Worm (Caenorhabditis elegans) whole organism, L3 larva: Measurements from ENCODE around the gene lon-3.

Experiments
- aly-2 ChIP-seq: fragments of 150-350 bp; optimal IDR thresholded peaks from 2 replicates; lab custom pipeline; 2014; ENCODE audit warnings: missing biosample characterization, missing genetic modification characterization
- ceh-28 ChIP-seq: fragments of 150-350 bp; optimal IDR thresholded peaks from 2 replicates; lab custom pipeline; 2014; ENCODE audit warnings: missing biosample characterization, missing genetic modification reagents, missing genetic modification characterization
- ceh-82 ChIP-seq: fragments of 150-350 bp; optimal IDR thresholded peaks from 2 replicates; lab custom pipeline; 2014; ENCODE audit warnings: missing biosample characterization, missing genetic modification characterization
- daf-12 ChIP-seq: fragments of 150-350 bp; optimal IDR thresholded peaks from 2 replicates; lab custom pipeline; 2014; ENCODE audit warnings: missing biosample characterization, missing genetic modification reagents, missing genetic modification characterization
- egl-5 ChIP-seq: fragments of 150-350 bp; optimal IDR thresholded peaks from 2 replicates; lab custom pipeline; 2017; ENCODE audit warnings: missing biosample characterization, missing genetic modification reagents, missing genetic modification characterization, inconsistent platforms
- elt-2 ChIP-seq: sonication (generic microtip); optimal IDR thresholded peaks from 2 replicates; lab custom pipeline; 2016; ENCODE audit warnings: missing genetic modification reagents, mild to moderate bottlenecking, missing genetic modification characterization, missing compliant biosample characterization
- elt-3 ChIP-seq, 3 experiments: fragments of 150-350 bp in 1 of 3; sonication (generic microtip) in 2 of 3; optimal IDR thresholded peaks; 2 replicates in 2 of 3; 4 replicates in 1 of 3; lab custom pipeline; 2014 to 2017; ENCODE audit warnings: missing biosample characterization in 3 of 3, missing genetic modification characterization in 3 of 3
- eor-1 ChIP-seq, 2 experiments: fragments of 150-350 bp; optimal IDR thresholded peaks; 2 replicates each; lab custom pipeline; 2014 to 2018; ENCODE audit warnings: missing biosample characterization in 2 of 2, missing genetic modification characterization in 2 of 2
- fkh-10 ChIP-seq: sonication (generic microtip); optimal IDR thresholded peaks from 2 replicates; lab custom pipeline; 2017; ENCODE audit warnings: missing biosample characterization, missing genetic modification reagents, missing genetic modification characterization
- fkh-2 ChIP-seq: fragments of 150-350 bp; optimal IDR thresholded peaks from 2 replicates; lab custom pipeline; 2014; ENCODE audit warnings: missing biosample characterization, missing genetic modification reagents, missing genetic modification characterization
- fos-1 ChIP-seq: fragments of 150-350 bp; optimal IDR thresholded peaks from 2 replicates; lab custom pipeline; 2014; ENCODE audit warnings: missing biosample characterization, missing genetic modification characterization
- hmg-11 ChIP-seq: sonication (generic microtip); optimal IDR thresholded peaks from 2 replicates; lab custom pipeline; 2016; ENCODE audit warnings: missing genetic modification characterization, missing compliant biosample characterization
- lin-39 ChIP-seq: fragments of 150-350 bp; optimal IDR thresholded peaks from 2 replicates; lab custom pipeline; 2018; ENCODE audit warnings: missing biosample characterization, missing genetic modification reagents, missing genetic modification characterization
- lsy-12 ChIP-seq: sonication (generic microtip); optimal IDR thresholded peaks from 2 replicates; lab custom pipeline; 2016; ENCODE audit warnings: mild to moderate bottlenecking, missing genetic modification characterization, missing compliant biosample characterization
- nfya-1 ChIP-seq: sonication (generic microtip); optimal IDR thresholded peaks from 2 replicates; lab custom pipeline; 2017; ENCODE audit warnings: missing genetic modification characterization, mild to moderate bottlenecking, missing compliant biosample characterization, antibody characterized with exemption, moderate library complexity; ENCODE audit not compliant: insufficient read depth
- nhr-11 ChIP-seq: fragments of 150-350 bp; optimal IDR thresholded peaks from 2 replicates; lab custom pipeline; 2014; ENCODE audit warnings: missing biosample characterization, missing genetic modification characterization
- nhr-12 ChIP-seq: fragments of 150-350 bp; optimal IDR thresholded peaks from 2 replicates; lab custom pipeline; 2014; ENCODE audit warnings: missing biosample characterization, missing genetic modification characterization
- nhr-23 ChIP-seq: fragments of 150-350 bp; optimal IDR thresholded peaks from 2 replicates; lab custom pipeline; 2014; ENCODE audit warnings: missing biosample characterization, missing genetic modification reagents, missing genetic modification characterization
- nhr-25 ChIP-seq: sonication (generic microtip); optimal IDR thresholded peaks from 2 replicates; lab custom pipeline; 2017; ENCODE audit warnings: missing biosample characterization, missing genetic modification characterization
- nhr-43 ChIP-seq: sonication (generic microtip); optimal IDR thresholded peaks from 2 replicates; lab custom pipeline; 2016; ENCODE audit warnings: mild to moderate bottlenecking, missing genetic modification characterization, missing compliant biosample characterization; ENCODE audit not compliant: poor library complexity, severe bottlenecking
- nhr-76 ChIP-seq: fragments of 150-350 bp; sonication (generic microtip); optimal IDR thresholded peaks from 5 replicates; lab custom pipeline; 2014; ENCODE audit warnings: missing biosample characterization, missing genetic modification characterization
- pqm-1 ChIP-seq: fragments of 150-350 bp; optimal IDR thresholded peaks from 2 replicates; lab custom pipeline; 2017; ENCODE audit warnings: missing biosample characterization, missing genetic modification characterization, inconsistent platforms
- sea-2 ChIP-seq: fragments of 150-350 bp; sonication (generic microtip); optimal IDR thresholded peaks from 4 replicates; lab custom pipeline; 2014; ENCODE audit warnings: missing biosample characterization, missing genetic modification reagents, missing genetic modification characterization
- skn-1 ChIP-seq: fragments of 150-350 bp; optimal IDR thresholded peaks from 2 replicates; lab custom pipeline; 2014; ENCODE audit warnings: missing biosample characterization, missing genetic modification characterization
- tbx-2 ChIP-seq: sonication (generic microtip); optimal IDR thresholded peaks from 2 replicates; lab custom pipeline; 2016; ENCODE audit warnings: mild to moderate bottlenecking, missing genetic modification characterization, missing compliant biosample characterization
- ztf-11 ChIP-seq: fragments of 150-350 bp; optimal IDR thresholded peaks from 2 replicates; lab custom pipeline; 2014; ENCODE audit warnings: missing biosample characterization, missing genetic modification characterization

Gene lon-3

ce11 chrV:12234293-12235004 is 36.0 kb upstream of the lon-3 start, which contains the start of gene myo-3:
Gene myo-3, minus strand, starts transcription at chrV:12234343.
- TF ChIP-seq elt-2: no peak

- TF ChIP-seq nhr-43 (tag; lab: Kevin White, UChicago) (no peak), lin-39 (peak; percentile 4)
Measured at ce11 chrV:12233425-12233824, 35.0 kb upstream of the lon-3 start.

- TF ChIP-seq nhr-76 (no peak), lin-39 (no peak), ceh-82 (tag; lab: Kevin White, UChicago) (no peak), hmg-11 (tag; lab: Kevin White, UChicago) (no peak), fos-1 (tag; lab: Kevin White, UChicago) (no peak), nhr-12 (tag; lab: Kevin White, UChicago) (no peak), elt-2 (peak; percentile 19)
Measured at ce11 chrV:12213027-12213426, 14.6 kb upstream of the lon-3 start, which contains the start of gene vab-8. Gene vab-8, plus strand, starts transcription at chrV:12213327.

ce11 chrV:12211090-12211489 is 12.6 kb upstream of the lon-3 start:
- TF ChIP-seq nhr-11 (tag; lab: Kevin White, UChicago) (no peak), fkh-10 (GFP tag; lab: Kevin White, UChicago) (peak; percentile 30), nfya-1 (tag; lab: Kevin White, UChicago) (peak; percentile 11)

ce11 chrV:12209951-12210350 is 11.5 kb upstream of the lon-3 start:
- TF ChIP-seq nhr-43 (tag; lab: Kevin White, UChicago) (no peak), nhr-12 (tag; lab: Kevin White, UChicago) (no peak), fkh-2 (tag; lab: Kevin White, UChicago) (no peak), pqm-1 (tag; lab: Kevin White, UChicago) (no peak), ceh-28 (no peak), nhr-76 (no peak)

ce11 chrV:12208678-12209077 is 10.2 kb upstream of the lon-3 start:
- no peak for TF ChIP-seq ztf-11 (tag; lab: Kevin White, UChicago)
- no peak for TF ChIP-seq nfya-1 (tag; lab: Kevin White, UChicago)
- TF ChIP-seq egl-5 (tag; lab: Kevin White, UChicago): no peak
- TF ChIP-seq elt-2: peak; percentile 44
- no peak for TF ChIP-seq lin-39
- no peak for TF ChIP-seq skn-1 (tag; lab: Kevin White, UChicago)
- TF ChIP-seq lsy-12 (tag; lab: Kevin White, UChicago): no peak

ce11 chrV:12199474-12199873 is 1.0 kb upstream of the lon-3 start:
- TF ChIP-seq nhr-12 (tag; lab: Kevin White, UChicago): no peak
- peak; percentile 77 for TF ChIP-seq nhr-23 (tag; lab: Kevin White, UChicago)
- TF ChIP-seq daf-12 (tag; lab: Kevin White, UChicago): no peak
- TF ChIP-seq elt-3 (tag; optimal IDR thresholded peaks at IDR 0.05; lab: Kevin White, UChicago): peak in 1 of 3 experiments; percentile 55
- TF ChIP-seq tbx-2: no peak
- no peak for TF ChIP-seq skn-1 (tag; lab: Kevin White, UChicago)
- no peak for TF ChIP-seq eor-1 (tag; optimal IDR thresholded peaks at IDR 0.05; lab: Kevin White, UChicago)
- TF ChIP-seq nhr-25 (tag; lab: Kevin White, UChicago): peak; percentile 16
- peak; percentile 82 for TF ChIP-seq nhr-43 (tag; lab: Kevin White, UChicago)
- TF ChIP-seq aly-2: no peak

ce11 chrV:12197748-12198147 is 697 bp downstream of the lon-3 start:
- TF ChIP-seq aly-2: no peak
- TF ChIP-seq egl-5 (tag; lab: Kevin White, UChicago): no peak
- no peak for TF ChIP-seq sea-2
- TF ChIP-seq ztf-11 (tag; lab: Kevin White, UChicago): no peak
- TF ChIP-seq eor-1 (tag; optimal IDR thresholded peaks at IDR 0.05; lab: Kevin White, UChicago): no peak
- TF ChIP-seq, all 47 proteins: peak for 0
